Worm (Caenorhabditis elegans) whole organism, L3 larva: Measurements from ENCODE around the gene F16G10.2.

Source experiments
- aly-2 ChIP-seq: fragments of 150-350 bp; optimal IDR thresholded peaks from 2 replicates; lab custom pipeline; 2014; ENCODE audit warnings: missing biosample characterization, missing genetic modification characterization
- ceh-82 ChIP-seq: fragments of 150-350 bp; optimal IDR thresholded peaks from 2 replicates; lab custom pipeline; 2014; ENCODE audit warnings: missing biosample characterization, missing genetic modification characterization
- egl-27 ChIP-seq: sonication (generic microtip); optimal IDR thresholded peaks from 4 replicates; lab custom pipeline; 2017; ENCODE audit warnings: missing biosample characterization, missing genetic modification reagents, missing genetic modification characterization
- elt-1 ChIP-seq: fragments of 150-350 bp; optimal IDR thresholded peaks from 2 replicates; lab custom pipeline; 2014; ENCODE audit warnings: missing biosample characterization, missing genetic modification characterization
- nhr-11 ChIP-seq: fragments of 150-350 bp; optimal IDR thresholded peaks from 2 replicates; lab custom pipeline; 2014; ENCODE audit warnings: missing biosample characterization, missing genetic modification characterization

DNA sequence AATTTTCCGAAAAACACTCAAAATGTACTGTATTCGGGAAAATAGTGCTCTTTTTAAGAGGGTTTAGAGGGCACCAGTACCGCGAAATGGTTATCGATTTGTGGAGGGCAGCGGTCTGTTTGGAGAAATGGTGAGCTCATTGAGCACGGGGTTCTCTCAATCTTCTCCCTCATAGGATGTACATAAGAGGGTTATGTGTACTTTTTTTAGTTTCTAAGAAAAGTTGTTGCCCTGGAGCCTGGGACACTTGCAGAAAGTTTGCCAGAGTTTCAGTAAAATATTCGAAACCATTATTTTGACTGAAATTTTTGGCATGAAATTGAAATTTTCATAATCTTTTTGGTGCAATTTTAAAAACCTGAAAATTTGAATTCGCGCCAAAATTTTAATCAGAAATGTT is 22.5 kb upstream of the F16G10.2 start, which contains the start of gene F43C11.10:
- TF ChIP-seq elt-1 (tag; lab: Kevin White, UChicago) (no peak), egl-27 (tag; lab: Kevin White, UChicago) (no peak), aly-2 (no peak), ceh-82 (tag; lab: Kevin White, UChicago) (no peak), nhr-11 (tag; lab: Kevin White, UChicago) (no peak)
